Fruit fly (Drosophila melanogaster) whole organism, embryonic: ENCODE results near the gene CG33090.

Source experiments
- Abd-B ChIP-seq: fragments of 200-800 bp; sonication (Bioruptor generic); optimal IDR thresholded peaks from 2 replicates; lab custom pipeline; 2018; ENCODE audit warnings: missing biosample characterization, mild to moderate bottlenecking, missing genetic modification characterization, moderate library complexity
- CG10147 ChIP-seq: fragments of 200-800 bp; sonication (Bioruptor generic); optimal IDR thresholded peaks from 2 replicates; lab custom pipeline; 2019; ENCODE audit warnings: missing biosample characterization, mild to moderate bottlenecking, missing genetic modification characterization, moderate library complexity
- CG1024 ChIP-seq: fragments of 200-800 bp; sonication (Bioruptor generic); IDR thresholded peaks from 2 replicates; pipeline ENCODE4 v1.3.6; 2022; ENCODE audit warnings: missing biosample characterization, missing genetic modification characterization
- CG10431 ChIP-seq: fragments of 200-800 bp; sonication (Bioruptor generic); optimal IDR thresholded peaks from 3 replicates; lab custom pipeline; 2018; ENCODE audit warnings: missing biosample characterization, mild to moderate bottlenecking, missing genetic modification characterization
- CG15514 ChIP-seq: fragments of 200-800 bp; sonication (Bioruptor generic); optimal IDR thresholded peaks from 3 replicates; lab custom pipeline; 2017; ENCODE audit warnings: missing biosample characterization, missing genetic modification characterization, mild to moderate bottlenecking, moderate library complexity, missing genetic modification reagents
- CG15696 ChIP-seq: fragments of 200-800 bp; sonication (Bioruptor generic); optimal IDR thresholded peaks from 2 replicates; lab custom pipeline; 2019; ENCODE audit warnings: missing biosample characterization, mild to moderate bottlenecking, missing genetic modification characterization, moderate library complexity
- CG17385 ChIP-seq: fragments of 200-800 bp; sonication (Bioruptor generic); optimal IDR thresholded peaks from 3 replicates; lab custom pipeline; 2018; ENCODE audit warnings: missing biosample characterization, mild to moderate bottlenecking, missing genetic modification characterization
- CG17829 ChIP-seq: fragments of 200-800 bp; optimal IDR thresholded peaks from 2 replicates; lab custom pipeline; 2019; ENCODE audit warnings: missing biosample characterization, mild to moderate bottlenecking, missing genetic modification characterization, moderate library complexity
- CG31441 ChIP-seq: fragments of 200-800 bp; sonication (Bioruptor generic); IDR thresholded peaks from 2 replicates; pipeline ENCODE4 v1.3.6; 2022; ENCODE audit warnings: missing biosample characterization, missing genetic modification characterization
- CG42726 ChIP-seq: fragments of 200-800 bp; sonication (Bioruptor generic); IDR thresholded peaks from 2 replicates; pipeline ENCODE4 v1.3.6; 2022; ENCODE audit warnings: missing biosample characterization, missing genetic modification characterization; ENCODE audit not compliant: partially characterized antibody
- CG4617 ChIP-seq: fragments of 200-800 bp; sonication (Bioruptor generic); optimal IDR thresholded peaks from 3 replicates; lab custom pipeline; 2016; ENCODE audit warnings: missing biosample characterization, missing genetic modification characterization, borderline replicate concordance
- CG6765 ChIP-seq: fragments of 200-800 bp; sonication (Bioruptor generic); optimal IDR thresholded peaks from 3 replicates; lab custom pipeline; 2017; ENCODE audit warnings: missing biosample characterization, mild to moderate bottlenecking, missing genetic modification characterization
- CG8281 ChIP-seq: fragments of 200-800 bp; sonication (Bioruptor generic); optimal IDR thresholded peaks from 2 replicates; lab custom pipeline; 2018; ENCODE audit warnings: missing biosample characterization, mild to moderate bottlenecking, missing genetic modification characterization, moderate library complexity
- CG8388 ChIP-seq: fragments of 200-800 bp; sonication (Bioruptor generic); optimal IDR thresholded peaks from 2 replicates; lab custom pipeline; 2019; ENCODE audit warnings: missing biosample characterization, mild to moderate bottlenecking, missing genetic modification characterization, moderate library complexity
- CG9215 ChIP-seq: fragments of 200-800 bp; sonication (Bioruptor generic); IDR thresholded peaks from 2 replicates; pipeline ENCODE4 v1.3.6; 2022; ENCODE audit warnings: missing biosample characterization, missing genetic modification characterization
- Dip3 ChIP-seq: fragments of 200-800 bp; sonication (Bioruptor generic); optimal IDR thresholded peaks from 3 replicates; lab custom pipeline; 2016; ENCODE audit warnings: missing biosample characterization, missing genetic modification characterization
- Doc2 ChIP-seq: fragments of 200-800 bp; sonication (Bioruptor generic); IDR thresholded peaks from 2 replicates; pipeline ENCODE4 v1.3.6; 2022; ENCODE audit warnings: missing biosample characterization, missing genetic modification characterization
- Drgx ChIP-seq: fragments of 200-800 bp; sonication (Bioruptor generic); IDR thresholded peaks from 2 replicates; pipeline ENCODE4 v1.3.6; 2022; ENCODE audit warnings: missing biosample characterization, missing genetic modification characterization
- E2f2 ChIP-seq: fragments of 200-800 bp; sonication (Bioruptor generic); IDR thresholded peaks from 2 replicates; pipeline ENCODE4 v1.3.6; 2022; ENCODE audit warnings: missing biosample characterization, missing genetic modification characterization
- Fer1 ChIP-seq: fragments of 200-800 bp; sonication (Bioruptor generic); optimal IDR thresholded peaks from 2 replicates; lab custom pipeline; 2017; ENCODE audit warnings: missing biosample characterization, mild to moderate bottlenecking, missing genetic modification characterization
- HLHmδ ChIP-seq: fragments of 200-800 bp; sonication (Bioruptor generic); optimal IDR thresholded peaks from 2 replicates; lab custom pipeline; 2018; ENCODE audit warnings: missing biosample characterization, mild to moderate bottlenecking, missing genetic modification characterization, moderate library complexity
- Hr78 ChIP-seq, 2 experiments: fragments of 200-800 bp in 1 of 2; fragments of >200 bp in 1 of 2; sonication (Bioruptor generic) in 1 of 2; optimal IDR thresholded peaks; 2 replicates each; lab custom pipeline; 2017 to 2019; ENCODE audit warnings: missing biosample characterization in 2 of 2, missing genetic modification characterization in 2 of 2, mild to moderate bottlenecking in 1 of 2, moderate library complexity in 1 of 2
- Lpt ChIP-seq: fragments of >200 bp; optimal IDR thresholded peaks from 2 replicates; lab custom pipeline; 2018; ENCODE audit warnings: missing biosample characterization, missing genetic modification characterization
- NFAT ChIP-seq: fragments of 200-800 bp; sonication (Bioruptor generic); IDR thresholded peaks from 2 replicates; pipeline ENCODE4 v1.3.6; 2022; ENCODE audit warnings: missing biosample characterization, missing genetic modification characterization
- Usf ChIP-seq: fragments of 200-800 bp; sonication (Bioruptor generic); optimal IDR thresholded peaks from 2 replicates; lab custom pipeline; 2017; ENCODE audit warnings: missing genotype, missing biosample characterization, missing genetic modification characterization
- Xbp1 ChIP-seq: fragments of 200-800 bp; sonication (Bioruptor generic); optimal IDR thresholded peaks from 3 replicates; lab custom pipeline; 2016; ENCODE audit warnings: missing biosample characterization, mild to moderate bottlenecking, missing genetic modification characterization
- abd-A ChIP-seq: fragments of 200-800 bp; sonication (Bioruptor generic); optimal IDR thresholded peaks from 3 replicates; lab custom pipeline; 2019; ENCODE audit warnings: missing biosample characterization, mild to moderate bottlenecking, missing genetic modification characterization, moderate library complexity
- aop ChIP-seq: fragments of 200-800 bp; sonication (Bioruptor generic); IDR thresholded peaks from 2 replicates; pipeline ENCODE4 v1.3.6; 2022; ENCODE audit warnings: missing biosample characterization, missing genetic modification characterization
- cad ChIP-seq: fragments of >200 bp; optimal IDR thresholded peaks from 2 replicates; lab custom pipeline; 2017; ENCODE audit warnings: missing biosample characterization, missing genetic modification characterization
- ems ChIP-seq: fragments of 200-800 bp; sonication (Bioruptor generic); optimal IDR thresholded peaks from 3 replicates; lab custom pipeline; 2016; ENCODE audit warnings: missing biosample characterization, missing genetic modification characterization
- eve ChIP-seq, 2 experiments: fragments of >200 bp; optimal IDR thresholded peaks; 2 replicates each; lab custom pipeline; 2017; ENCODE audit warnings: missing biosample characterization in 2 of 2, missing genetic modification characterization in 2 of 2
- fu2 ChIP-seq: fragments of 200-800 bp; sonication (Bioruptor generic); optimal IDR thresholded peaks from 2 replicates; lab custom pipeline; 2016; ENCODE audit warnings: missing biosample characterization, missing genetic modification characterization
- gcm ChIP-seq: fragments of 200-800 bp; sonication (Bioruptor generic); optimal IDR thresholded peaks from 2 replicates; lab custom pipeline; 2019; ENCODE audit warnings: missing biosample characterization, mild to moderate bottlenecking, missing genetic modification characterization, moderate library complexity
- grau ChIP-seq: fragments of 200-800 bp; optimal IDR thresholded peaks from 3 replicates; lab custom pipeline; 2019; ENCODE audit warnings: missing biosample characterization, mild to moderate bottlenecking, missing genetic modification characterization, moderate library complexity
- gro ChIP-seq: fragments of 200-800 bp; sonication (Bioruptor generic); optimal IDR thresholded peaks from 2 replicates; lab custom pipeline; 2016; ENCODE audit warnings: missing biosample characterization, missing genetic modification characterization
- kah ChIP-seq: fragments of 200-800 bp; sonication (Bioruptor generic); optimal IDR thresholded peaks from 2 replicates; lab custom pipeline; 2018; ENCODE audit warnings: missing biosample characterization, mild to moderate bottlenecking, missing genetic modification characterization
- lab ChIP-seq: fragments of 200-800 bp; sonication (Bioruptor generic); optimal IDR thresholded peaks from 3 replicates; lab custom pipeline; 2017; ENCODE audit warnings: missing biosample characterization, missing genetic modification characterization, mild to moderate bottlenecking, moderate library complexity, missing genetic modification reagents
- lbe ChIP-seq: fragments of 200-800 bp; sonication (Bioruptor generic); optimal IDR thresholded peaks from 2 replicates; lab custom pipeline; 2016; ENCODE audit warnings: missing biosample characterization, mild to moderate bottlenecking, missing genetic modification characterization
- pan ChIP-seq, 4 experiments: fragments of >200 bp in 3 of 4; fragments of 200-800 bp in 1 of 4; sonication (Bioruptor generic) in 1 of 4; optimal IDR thresholded peaks in 3 of 4; IDR thresholded peaks in 1 of 4; 2 replicates each; pipeline versions ENCODE4 v1.3.6 to Lab custom; 2017 to 2022; ENCODE audit warnings: missing biosample characterization in 2 of 4, missing genetic modification characterization in 2 of 4, mixed read lengths in 1 of 4
- pfk ChIP-seq: fragments of 200-800 bp; sonication (Bioruptor generic); optimal IDR thresholded peaks from 2 replicates; lab custom pipeline; 2018; ENCODE audit warnings: missing biosample characterization, mild to moderate bottlenecking, missing genetic modification characterization, moderate library complexity
- pho ChIP-seq: fragments of 200-800 bp; sonication (Bioruptor generic); optimal IDR thresholded peaks from 2 replicates; lab custom pipeline; 2016; ENCODE audit warnings: missing biosample characterization, missing genetic modification characterization
- phol ChIP-seq: fragments of 200-800 bp; sonication (Bioruptor generic); optimal IDR thresholded peaks from 3 replicates; lab custom pipeline; 2018; ENCODE audit warnings: missing biosample characterization, mild to moderate bottlenecking, missing genetic modification characterization, moderate library complexity
- repo ChIP-seq: fragments of 200-800 bp; sonication (Bioruptor generic); optimal IDR thresholded peaks from 2 replicates; lab custom pipeline; 2016; ENCODE audit warnings: missing biosample characterization, missing genetic modification characterization
- scrt ChIP-seq: fragments of 200-800 bp; sonication (Bioruptor generic); optimal IDR thresholded peaks from 2 replicates; lab custom pipeline; 2018; ENCODE audit warnings: missing biosample characterization, mild to moderate bottlenecking, missing genetic modification characterization, moderate library complexity
- sd ChIP-seq: fragments of 200-800 bp; sonication (Bioruptor generic); optimal IDR thresholded peaks from 3 replicates; lab custom pipeline; 2018; ENCODE audit warnings: missing biosample characterization, mild to moderate bottlenecking, missing genetic modification characterization, moderate library complexity
- slp2 ChIP-seq: fragments of 200-800 bp; sonication (Bioruptor generic); optimal IDR thresholded peaks from 2 replicates; lab custom pipeline; 2016; ENCODE audit warnings: missing biosample characterization, missing genetic modification characterization
- toy ChIP-seq: fragments of 200-800 bp; sonication (Bioruptor generic); IDR thresholded peaks from 2 replicates; pipeline ENCODE4 v1.3.6; 2022; ENCODE audit warnings: missing biosample characterization, missing genetic modification characterization
- zen ChIP-seq: fragments of 200-800 bp; sonication (Bioruptor generic); optimal IDR thresholded peaks from 3 replicates; lab custom pipeline; 2018; ENCODE audit warnings: missing biosample characterization, mild to moderate bottlenecking, missing genetic modification characterization, moderate library complexity
- zfh1 ChIP-seq: fragments of 200-800 bp; sonication (Bioruptor generic); IDR thresholded peaks from 3 replicates; pipeline ENCODE4 v1.3.6; 2022; ENCODE audit warnings: missing biosample characterization, missing genetic modification characterization

Gene CG33090

DNA sequence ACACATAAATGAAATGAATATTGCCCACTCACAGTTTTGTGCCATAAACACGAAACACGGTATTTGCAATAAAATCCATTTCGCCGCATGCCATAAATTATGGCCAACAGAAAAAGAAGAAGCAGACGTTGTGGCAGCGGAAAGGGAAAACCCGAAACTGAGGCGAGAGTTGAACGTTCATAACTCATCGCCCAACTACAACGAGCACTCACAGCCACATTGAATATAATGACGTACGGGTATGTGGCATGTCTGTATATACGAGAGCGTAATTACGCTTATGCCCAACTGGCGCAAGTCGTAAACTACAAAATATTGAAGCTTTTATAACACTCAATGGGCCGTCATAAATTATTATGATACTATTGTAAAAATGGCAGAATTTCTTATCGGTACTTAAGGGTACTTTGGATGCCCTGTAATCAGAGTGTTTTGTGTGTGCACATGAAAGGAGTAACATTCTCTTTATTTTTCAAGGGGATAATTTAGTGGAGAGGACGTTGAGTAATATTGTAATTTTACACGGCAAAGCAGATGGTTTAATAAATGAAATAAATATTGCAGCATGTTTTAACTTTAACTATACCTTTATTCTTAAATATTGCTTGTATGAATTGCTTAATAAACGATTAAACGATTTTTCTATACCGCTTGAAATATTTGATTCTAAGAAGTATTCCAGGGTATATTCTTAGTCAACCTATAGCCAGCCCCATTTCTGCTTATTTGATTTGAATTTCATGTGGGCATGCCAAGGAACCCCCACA, 60.5 kb downstream of the CG33090 start (continued):
- peak; percentile 26 for TF ChIP-seq CG17829 (tag; lab: Kevin White, UChicago)
- no peak for TF ChIP-seq pan (optimal IDR thresholded peaks at IDR 0.05; lab: Kevin White, UChicago)
- TF ChIP-seq pan (GFP tag; optimal IDR thresholded peaks at IDR 0.05 in 1 of 2, IDR thresholded peaks at IDR 0.05 in 1 of 2), result no peak
- peak; percentile 37 for TF ChIP-seq kah
- peak; percentile 67 for TF ChIP-seq CG8281 (tag; lab: Kevin White, UChicago)
- TF ChIP-seq lab (GFP tag; lab: Kevin White, UChicago), result peak; percentile 56
- no peak for TF ChIP-seq fu2 (GFP tag; lab: Kevin White, UChicago)
- no peak for TF ChIP-seq zen (tag; lab: Kevin White, UChicago)
- no peak for TF ChIP-seq Drgx (GFP tag; lab: Robert Waterston, UW)
- TF ChIP-seq gcm (GFP tag; lab: Kevin White, UChicago), result peak; percentile 64
- peak in 1 of 2 experiments; percentile 42 for TF ChIP-seq eve (GFP tag; optimal IDR thresholded peaks at IDR 0.05; lab: Kevin White, UChicago)
- TF ChIP-seq toy (GFP tag; lab: Robert Waterston, UW), result no peak
- TF ChIP-seq CG1024, result no peak
- TF ChIP-seq E2f2 (GFP tag; lab: Robert Waterston, UW), result no peak
- TF ChIP-seq CG15514, result peak; percentile 23
- no peak for TF ChIP-seq ems (GFP tag; lab: Kevin White, UChicago)
- TF ChIP-seq CG4617 (GFP tag; lab: Kevin White, UChicago), result no peak
- peak; percentile 1 for TF ChIP-seq slp2 (GFP tag; lab: Kevin White, UChicago)
- no peak for TF ChIP-seq Usf (GFP tag; lab: Kevin White, UChicago)
- TF ChIP-seq Fer1 (GFP tag; lab: Kevin White, UChicago), result peak; percentile 12
- peak; percentile 49 for TF ChIP-seq CG8388 (GFP tag; lab: Kevin White, UChicago)
- peak; percentile 65 for TF ChIP-seq cad (GFP tag; lab: Kevin White, UChicago)
- no peak for TF ChIP-seq CG42726 (GFP tag; lab: Robert Waterston, UW)
- no peak for TF ChIP-seq Hr78 (GFP tag; optimal IDR thresholded peaks at IDR 0.05; lab: Kevin White, UChicago)
- no peak for TF ChIP-seq CG15696 (tag; lab: Kevin White, UChicago)
- no peak for TF ChIP-seq zfh1 (GFP tag; lab: Robert Waterston, UW)
- TF ChIP-seq CG6765 (GFP tag; lab: Kevin White, UChicago), result peak; percentile 71
- TF ChIP-seq Abd-B (GFP tag; lab: Kevin White, UChicago), result peak; percentile 19
- TF ChIP-seq HLHmδ (GFP tag; lab: Kevin White, UChicago), result no peak
- TF ChIP-seq repo (GFP tag; lab: Kevin White, UChicago), result no peak
- no peak for TF ChIP-seq pho
- TF ChIP-seq Dip3 (GFP tag; lab: Kevin White, UChicago), result no peak
- TF ChIP-seq grau (tag; lab: Kevin White, UChicago), result peak; percentile 42
- peak; percentile 19 for TF ChIP-seq phol (tag; lab: Kevin White, UChicago)
- TF ChIP-seq Doc2, result no peak
- peak; percentile 76 for TF ChIP-seq sd (tag; lab: Kevin White, UChicago)
- no peak for TF ChIP-seq lbe (GFP tag; lab: Kevin White, UChicago)
- peak; percentile 48 for TF ChIP-seq scrt (GFP tag; lab: Kevin White, UChicago)
- no peak for TF ChIP-seq aop (GFP tag; lab: Robert Waterston, UW)
- TF ChIP-seq CG31441 (GFP tag; lab: Robert Waterston, UW), result peak; percentile 75
- peak; percentile 80 for TF ChIP-seq abd-A (tag; lab: Kevin White, UChicago)
- no peak for TF ChIP-seq pfk (GFP tag; lab: Kevin White, UChicago)
- TF ChIP-seq CG9215, result no peak
- TF ChIP-seq NFAT (GFP tag; lab: Robert Waterston, UW), result no peak
- peak; percentile 65 for TF ChIP-seq CG10431
- peak; percentile 36 for TF ChIP-seq CG10147
- peak; percentile 70 for TF ChIP-seq CG17385
- peak; percentile 28 for TF ChIP-seq Xbp1 (GFP tag; lab: Kevin White, UChicago)
- TF ChIP-seq Lpt, result no peak
- TF ChIP-seq gro (GFP tag; lab: Kevin White, UChicago), result peak; percentile 63
